Worm (Caenorhabditis elegans): ENCODE measurements around the gene T16G1.7.

T16G1.7 gene

ce11 chrV:12952287-12952686 lies 17.4 kb upstream of the T16G1.7 start, which contains the start of gene pqn-68 (continued):
- TF ChIP-seq mab-9 (GFP tag; IDR thresholded peaks at IDR 0.05) (no peak), nhr-90 (tag; optimal IDR thresholded peaks at IDR 0.05; ENCODE audit: poor library complexity) (no peak), nhr-76 (tag; optimal IDR thresholded peaks at IDR 0.05) (no peak), tlp-1 (tag; optimal IDR thresholded peaks at IDR 0.05) (no peak), unc-62 (GFP tag; optimal IDR thresholded peaks at IDR 0.05) (no peak), nhr-77 (tag; optimal IDR thresholded peaks at IDR 0.05) (no peak), nhr-47 (tag; optimal IDR thresholded peaks at IDR 0.05) (peak; percentile 15), ztf-11 (tag; optimal IDR thresholded peaks at IDR 0.05) (no peak), pag-3 (tag; optimal IDR thresholded peaks at IDR 0.05; ENCODE audit: borderline replicate concordance, insufficient read depth) (no peak), ztf-4 (tag; optimal IDR thresholded peaks at IDR 0.05) (no peak), lsy-2 (tag; optimal IDR thresholded peaks at IDR 0.05) (peak; percentile 26 to 56), ceh-90 (tag; optimal IDR thresholded peaks at IDR 0.05) (no peak), ceh-88 (GFP tag; IDR thresholded peaks at IDR 0.05) (no peak), dsc-1 (tag; optimal IDR thresholded peaks at IDR 0.05) (no peak), ces-1 (GFP tag; optimal IDR thresholded peaks at IDR 0.05) (no peak), egl-13 (tag; optimal IDR thresholded peaks at IDR 0.05) (no peak), lin-15B (tag; optimal IDR thresholded peaks at IDR 0.05) (no peak), lin-39 (tag; optimal IDR thresholded peaks at IDR 0.05) (no peak), vab-15 (tag; optimal IDR thresholded peaks at IDR 0.05) (no peak), mef-2 (tag; optimal IDR thresholded peaks at IDR 0.05) (no peak), mdl-1 (tag; optimal IDR thresholded peaks at IDR 0.05) (no peak), elt-3 (tag; optimal IDR thresholded peaks at IDR 0.05) (no peak)

DNA sequence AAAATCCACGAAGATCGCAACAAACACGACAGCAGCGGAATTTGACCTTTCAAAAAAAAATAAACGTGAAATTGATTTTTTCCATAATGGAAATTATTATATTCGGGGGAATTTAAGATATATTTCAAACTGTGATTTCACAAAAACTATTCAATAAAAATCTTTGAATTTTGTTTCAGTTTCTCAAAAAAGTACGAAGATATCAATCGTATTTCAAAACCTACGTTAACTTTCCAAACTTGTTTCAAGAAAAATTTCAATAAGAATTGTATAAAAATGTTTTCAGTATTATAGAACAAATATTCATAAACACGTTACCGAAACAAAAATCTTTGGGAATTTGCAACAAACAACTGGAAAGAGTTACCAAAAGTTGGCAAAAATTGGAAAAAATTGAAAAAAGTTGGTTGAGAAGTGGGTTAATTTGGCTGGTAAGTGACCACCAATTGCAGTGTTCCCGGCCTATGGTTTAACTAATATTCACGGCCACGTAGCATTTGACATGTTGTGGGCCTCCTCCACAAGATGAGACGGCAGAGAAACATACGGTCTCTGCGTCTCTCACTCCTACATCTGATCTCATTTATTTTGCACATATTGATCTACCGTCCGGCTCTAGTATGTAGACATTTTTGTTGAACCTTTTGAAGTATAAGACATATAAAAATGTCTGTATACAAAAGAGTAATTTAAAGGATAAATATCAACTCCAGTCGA lies 16.1 kb upstream of the T16G1.7 start, which contains the start of the genes T16G1.9 and T16G1.18:
Gene T16G1.9 (minus strand): TSS at position 51 of the 717 bp plus-strand sequence.
Gene T16G1.18 (plus strand): TSS at position 493 of the 717 bp plus-strand sequence.
- TF ChIP-seq lin-14 (GFP tag; optimal IDR thresholded peaks at IDR 0.05) (peak; percentile 77), F16B12.6 (tag; optimal IDR thresholded peaks at IDR 0.05) (peak; percentile 7), unc-98 (GFP tag; IDR thresholded peaks at IDR 0.05) (no peak), mef-2 (tag; optimal IDR thresholded peaks at IDR 0.05) (no peak), ceh-82 (tag; optimal IDR thresholded peaks at IDR 0.05) (peak in 2 of 3 experiments; percentile 21 to 47), pag-3 (tag; optimal IDR thresholded peaks at IDR 0.05; ENCODE audit: borderline replicate concordance, insufficient read depth) (no peak), ceh-88 (GFP tag; IDR thresholded peaks at IDR 0.05) (no peak), nhr-11 (tag; optimal IDR thresholded peaks at IDR 0.05) (no peak), irx-1 (tag; optimal IDR thresholded peaks at IDR 0.05) (no peak), unc-62 (GFP tag; optimal IDR thresholded peaks at IDR 0.05) (no peak), elt-3 (tag; optimal IDR thresholded peaks at IDR 0.05) (peak in 1 of 6 experiments; percentile 6), lin-39 (tag; optimal IDR thresholded peaks at IDR 0.05) (no peak), sup-37 (GFP tag; optimal IDR thresholded peaks at IDR 0.05) (no peak), isw-1 (GFP tag; IDR thresholded peaks at IDR 0.05) (no peak), fkh-10 (GFP tag; optimal IDR thresholded peaks at IDR 0.05) (no peak), ama-1 (optimal IDR thresholded peaks at IDR 0.05) (no peak), pax-3 (tag; optimal IDR thresholded peaks at IDR 0.05) (no peak), ceh-8 (GFP tag; optimal IDR thresholded peaks at IDR 0.05) (no peak), nhr-47 (tag; optimal IDR thresholded peaks at IDR 0.05) (peak; percentile 24), hlh-4 (tag; optimal IDR thresholded peaks at IDR 0.05) (no peak), ztf-11 (tag; optimal IDR thresholded peaks at IDR 0.05) (no peak), snu-23 (GFP tag; optimal IDR thresholded peaks at IDR 0.05) (peak; percentile 56), fkh-8 (tag; optimal IDR thresholded peaks at IDR 0.05) (no peak), zag-1 (tag; optimal IDR thresholded peaks at IDR 0.05) (no peak), swsn-7 (tag; optimal IDR thresholded peaks at IDR 0.05) (peak; percentile 19), vab-15 (tag; optimal IDR thresholded peaks at IDR 0.05) (no peak), efl-3 (GFP tag; optimal IDR thresholded peaks at IDR 0.05) (no peak), ztf-4 (tag; optimal IDR thresholded peaks at IDR 0.05) (no peak), tlp-1 (tag; optimal IDR thresholded peaks at IDR 0.05) (no peak), lin-15B (tag; optimal IDR thresholded peaks at IDR 0.05) (peak; percentile 12), unc-130 (tag; optimal IDR thresholded peaks at IDR 0.05) (no peak), zip-4 (GFP tag; optimal IDR thresholded peaks at IDR 0.05) (no peak), nhr-237 (tag; optimal IDR thresholded peaks at IDR 0.05) (no peak), blmp-1 (tag; optimal IDR thresholded peaks at IDR 0.05) (no peak), unc-86 (tag; optimal IDR thresholded peaks at IDR 0.05) (no peak), nhr-71 (tag; optimal IDR thresholded peaks at IDR 0.05) (peak; percentile 49), pqm-1 (tag; optimal IDR thresholded peaks at IDR 0.05) (no peak), nhr-85 (tag) (no peak), lin-35 (GFP tag; optimal IDR thresholded peaks at IDR 0.05) (peak; percentile 52 to 56)
